Worm (Caenorhabditis elegans) whole organism, L4/young adult: ENCODE results near the gene vang-1.
"Not testable (repeated sequence)": the region's sequence is repeated elsewhere in the genome, so short reads cannot be mapped to it uniquely, and the experiment has no call there.

Source experiments
- W03F9.2 ChIP-seq: fragments of 150-350 bp; optimal IDR thresholded peaks from 2 replicates; lab custom pipeline; 2014; ENCODE audit warnings: missing biosample characterization, missing genetic modification characterization
- dao-5 ChIP-seq: sonication (generic microtip); optimal IDR thresholded peaks from 2 replicates; lab custom pipeline; 2016; ENCODE audit warnings: missing genotype, missing genetic modification characterization, moderate library complexity, missing compliant biosample characterization
- him-1 ChIP-seq: sonication (generic microtip); optimal IDR thresholded peaks from 2 replicates; lab custom pipeline; 2016; ENCODE audit warnings: missing genotype, missing genetic modification reagents, missing genetic modification characterization, missing compliant biosample characterization

The vang-1 gene

ce11 chrX:2865591-2866217, 20.0 kb upstream of the vang-1 start:
- TF ChIP-seq dao-5 (tag; lab: Kevin White, UChicago) (no peak), W03F9.2 (tag; lab: Kevin White, UChicago) (no peak), him-1 (no peak)

ce11 chrX:2871037-2871436, 14.6 kb upstream of the vang-1 start, which contains the start of gene F53B3.3:
TSS of gene F53B3.3 (minus strand) at chrX:2871137.
- no peak for TF ChIP-seq him-1
- no peak for TF ChIP-seq W03F9.2 (tag; lab: Kevin White, UChicago)
- no peak for TF ChIP-seq dao-5 (tag; lab: Kevin White, UChicago)

- TF ChIP-seq W03F9.2 (tag; lab: Kevin White, UChicago): no peak
- no peak for TF ChIP-seq dao-5 (tag; lab: Kevin White, UChicago)
- no peak for TF ChIP-seq him-1
Measured at ce11 chrX:2873272-2873671, 12.4 kb upstream of the vang-1 start.

ce11 chrX:2874598-2874997, 11.1 kb upstream of the vang-1 start:
- no peak for TF ChIP-seq dao-5 (tag; lab: Kevin White, UChicago)
- TF ChIP-seq W03F9.2 (tag; lab: Kevin White, UChicago): no peak
- TF ChIP-seq him-1: no peak

ce11 chrX:2877433-2877832, 8.2 kb upstream of the vang-1 start:
- TF ChIP-seq dao-5 (tag; lab: Kevin White, UChicago) (no peak), him-1 (no peak), W03F9.2 (tag; lab: Kevin White, UChicago) (no peak)

ce11 chrX:2879529-2880265, 6.0 kb upstream of the vang-1 start, which contains the start of gene F53B3.5:
TSS of gene F53B3.5 (minus strand) at chrX:2879579.
- TF ChIP-seq him-1: no peak
- TF ChIP-seq dao-5 (tag; lab: Kevin White, UChicago): no peak
- TF ChIP-seq W03F9.2 (tag; lab: Kevin White, UChicago): no peak

- TF ChIP-seq dao-5 (tag; lab: Kevin White, UChicago) (no peak), W03F9.2 (tag; lab: Kevin White, UChicago) (no peak), him-1 (no peak)
Measured at ce11 chrX:2890041-2890650, 4.5 kb downstream of the vang-1 start.

ce11 chrX:2891141-2891739, 5.6 kb downstream of the vang-1 start, which contains the start of gene B0410.3:
TSS of gene B0410.3 (minus strand) at chrX:2891491.
- TF ChIP-seq dao-5 (tag; lab: Kevin White, UChicago) (no peak), him-1 (no peak), W03F9.2 (tag; lab: Kevin White, UChicago) (no peak)

- no peak for TF ChIP-seq dao-5 (tag; lab: Kevin White, UChicago)
- TF ChIP-seq W03F9.2 (tag; lab: Kevin White, UChicago): no peak
- no peak for TF ChIP-seq him-1
Measured at ce11 chrX:2891879-2892278, 6.2 kb downstream of the vang-1 start.

ce11 chrX:2893026-2893662, 7.5 kb downstream of the vang-1 start:
- no peak for TF ChIP-seq W03F9.2 (tag; lab: Kevin White, UChicago)

ce11 chrX:2894273-2894672, 8.6 kb downstream of the vang-1 start, which contains the start of gene B0410.1:
TSS of gene B0410.1 (plus strand) at chrX:2894573.
- TF ChIP-seq dao-5 (tag; lab: Kevin White, UChicago); W03F9.2 (tag; lab: Kevin White, UChicago); him-1: not testable (repeated sequence)

- no peak for TF ChIP-seq dao-5 (tag; lab: Kevin White, UChicago)
Measured at ce11 chrX:2895646-2896045, 10.0 kb downstream of the vang-1 start.

- TF ChIP-seq dao-5 (tag; lab: Kevin White, UChicago) (no peak), him-1 (no peak), W03F9.2 (tag; lab: Kevin White, UChicago) (no peak)
Measured at ce11 chrX:2898256-2898655, 12.6 kb downstream of the vang-1 start, which contains the start of gene F52B10.3. TSS of gene F52B10.3 (minus strand) at chrX:2898356.
